Worm (Caenorhabditis elegans) whole organism, midembryonic: ENCODE measurements around the gene fbxa-202.

Experiments used
- T22C8.4 ChIP-seq: fragments of 200-800 bp; sonication (Bioruptor generic); IDR thresholded peaks from 2 replicates; pipeline ENCODE4 v1.3.6; 2022; ENCODE audit warnings: missing genetic modification characterization, missing compliant biosample characterization
- cog-1 ChIP-seq: sonication (generic microtip); optimal IDR thresholded peaks from 2 replicates; lab custom pipeline; 2016; ENCODE audit warnings: missing genetic modification characterization, missing compliant biosample characterization
- flt-1 ChIP-seq: fragments of 200-800 bp; sonication (Bioruptor generic); IDR thresholded peaks from 2 replicates; pipeline ENCODE4 v1.3.6; 2022; ENCODE audit warnings: missing genetic modification characterization, missing compliant biosample characterization
- klf-2 ChIP-seq: fragments of 200-800 bp; sonication (Bioruptor generic); conservative IDR thresholded peaks from 2 replicates; pipeline ENCODE4 v1.3.6; 2022; ENCODE audit warnings: missing genetic modification reagents, missing genetic modification characterization, missing compliant biosample characterization
- med-1 ChIP-seq: sonication (generic microtip); optimal IDR thresholded peaks from 2 replicates; lab custom pipeline; 2017; ENCODE audit warnings: missing genetic modification characterization, mild to moderate bottlenecking, missing compliant biosample characterization, antibody characterized with exemption, missing genetic modification reagents; ENCODE audit not compliant: insufficient read depth
- ref-1 ChIP-seq: fragments of 200-800 bp; sonication (Bioruptor generic); conservative IDR thresholded peaks from 2 replicates; pipeline ENCODE4 v1.3.6; 2022; ENCODE audit warnings: missing genetic modification reagents, missing genetic modification characterization, missing compliant biosample characterization

DNA sequence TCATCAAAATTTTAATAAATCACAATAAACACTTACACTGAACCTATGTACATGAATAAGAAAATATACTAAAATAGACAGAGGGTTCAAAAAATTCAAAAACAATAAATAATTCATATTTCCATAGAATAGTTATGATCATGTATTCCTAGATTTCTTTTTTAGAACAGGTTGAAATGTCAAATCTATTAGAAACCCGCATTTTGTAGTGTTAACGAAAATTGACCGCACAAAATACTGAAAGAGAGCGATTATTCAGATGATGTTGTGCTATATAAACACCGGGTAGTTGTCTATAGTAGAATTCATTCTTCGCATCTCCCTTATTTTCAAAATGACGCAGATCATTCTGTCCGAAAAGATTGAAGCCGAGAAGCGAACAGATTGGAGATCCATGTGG lies 4.5 kb downstream of the fbxa-202 start, which contains the start of gene T28C12.1:
- TF ChIP-seq cog-1 (tag; lab: Kevin White, UChicago) (no peak), ref-1 (no peak), flt-1 (GFP tag; lab: Robert Waterston, UW) (no peak), T22C8.4 (GFP tag; lab: Robert Waterston, UW) (no peak), klf-2 (GFP tag; lab: Robert Waterston, UW) (no peak), med-1 (GFP tag; lab: Kevin White, UChicago) (no peak)
